Worm (Caenorhabditis elegans) whole organism, late embryonic: ENCODE data around the gene Y25C1A.6.

Experiments used
- C38D4.7 ChIP-seq: fragments of 200-800 bp; sonication (Bioruptor generic); optimal IDR thresholded peaks from 2 replicates; lab custom pipeline; 2018; ENCODE audit warnings: mild to moderate bottlenecking, missing genetic modification characterization, moderate library complexity, missing compliant biosample characterization
- K02D7.2 ChIP-seq: sonication (generic microtip); optimal IDR thresholded peaks from 2 replicates; lab custom pipeline; 2017; ENCODE audit warnings: mild to moderate bottlenecking, missing genetic modification characterization, missing compliant biosample characterization
- K09A11.1 ChIP-seq: sonication (generic microtip); optimal IDR thresholded peaks from 2 replicates; lab custom pipeline; 2017; ENCODE audit warnings: antibody characterized with exemption, mild to moderate bottlenecking, missing genetic modification characterization, missing compliant biosample characterization; ENCODE audit not compliant: insufficient read depth
- Y22D7AL.16 ChIP-seq: sonication (generic microtip); optimal IDR thresholded peaks from 2 replicates; lab custom pipeline; 2016; ENCODE audit warnings: missing genetic modification characterization, missing compliant biosample characterization
- ahr-1 ChIP-seq: sonication (generic microtip); optimal IDR thresholded peaks from 2 replicates; lab custom pipeline; 2016; ENCODE audit warnings: missing genetic modification characterization, missing compliant biosample characterization
- ceh-14 ChIP-seq: sonication (generic microtip); optimal IDR thresholded peaks from 2 replicates; lab custom pipeline; 2016; ENCODE audit warnings: missing genotype, missing genetic modification characterization, missing compliant biosample characterization
- ceh-19 ChIP-seq: fragments of 200-800 bp; sonication (Bioruptor generic); optimal IDR thresholded peaks from 2 replicates; lab custom pipeline; 2018; ENCODE audit warnings: mild to moderate bottlenecking, missing genetic modification characterization, missing compliant biosample characterization
- ceh-2 ChIP-seq: sonication (generic microtip); optimal IDR thresholded peaks from 2 replicates; lab custom pipeline; 2016; ENCODE audit warnings: missing genotype, missing genetic modification characterization, missing compliant biosample characterization
- ceh-24 ChIP-seq: sonication (generic microtip); optimal IDR thresholded peaks from 2 replicates; lab custom pipeline; 2016; ENCODE audit warnings: mild to moderate bottlenecking, missing genetic modification characterization, missing compliant biosample characterization
- ceh-30 ChIP-seq: fragments of 150-350 bp; optimal IDR thresholded peaks from 2 replicates; lab custom pipeline; 2014; ENCODE audit warnings: missing biosample characterization, missing genetic modification characterization
- ceh-45 ChIP-seq: fragments of 200-800 bp; sonication (Bioruptor generic); IDR thresholded peaks from 2 replicates; pipeline ENCODE4 v1.3.6; 2022; ENCODE audit warnings: missing genetic modification reagents, missing genetic modification characterization, missing compliant biosample characterization
- ceh-48 ChIP-seq: sonication (generic microtip); optimal IDR thresholded peaks from 2 replicates; lab custom pipeline; 2016; ENCODE audit warnings: missing genetic modification characterization, inconsistent platforms, missing compliant biosample characterization
- ceh-6 ChIP-seq: fragments of 200-800 bp; sonication (Bioruptor generic); optimal IDR thresholded peaks from 2 replicates; lab custom pipeline; 2018; ENCODE audit warnings: mild to moderate bottlenecking, missing genetic modification characterization, missing compliant biosample characterization
- che-1 ChIP-seq: sonication (generic microtip); optimal IDR thresholded peaks from 2 replicates; lab custom pipeline; 2016; ENCODE audit warnings: mild to moderate bottlenecking, missing genetic modification characterization, missing compliant biosample characterization
- dve-1 ChIP-seq: sonication (generic microtip); optimal IDR thresholded peaks from 2 replicates; lab custom pipeline; 2017; ENCODE audit warnings: antibody characterized with exemption, mild to moderate bottlenecking, missing genetic modification characterization, missing compliant biosample characterization
- elt-2 ChIP-seq: sonication (generic microtip); optimal IDR thresholded peaks from 2 replicates; lab custom pipeline; 2016; ENCODE audit warnings: missing genetic modification reagents, missing genetic modification characterization, missing compliant biosample characterization
- eyg-1 ChIP-seq: sonication (generic microtip); optimal IDR thresholded peaks from 2 replicates; lab custom pipeline; 2016; ENCODE audit warnings: missing genotype, missing genetic modification characterization, missing compliant biosample characterization
- fax-1 ChIP-seq: sonication (generic microtip); optimal IDR thresholded peaks from 2 replicates; lab custom pipeline; 2016; ENCODE audit warnings: missing genotype, missing genetic modification characterization, missing compliant biosample characterization
- fkh-10 ChIP-seq: fragments of 150-350 bp; optimal IDR thresholded peaks from 2 replicates; lab custom pipeline; 2014; ENCODE audit warnings: missing biosample characterization, missing genetic modification reagents, missing genetic modification characterization
- fkh-6 ChIP-seq: sonication (generic microtip); optimal IDR thresholded peaks from 2 replicates; lab custom pipeline; 2016; ENCODE audit warnings: missing genetic modification characterization, missing compliant biosample characterization
- gmeb-2 ChIP-seq: sonication (generic microtip); optimal IDR thresholded peaks from 2 replicates; lab custom pipeline; 2016; ENCODE audit warnings: missing genetic modification characterization, inconsistent platforms, missing compliant biosample characterization
- hlh-13 ChIP-seq: fragments of 200-800 bp; sonication (Bioruptor generic); optimal IDR thresholded peaks from 2 replicates; lab custom pipeline; 2018; ENCODE audit warnings: mild to moderate bottlenecking, missing genetic modification characterization, missing compliant biosample characterization
- hlh-15 ChIP-seq: sonication (generic microtip); optimal IDR thresholded peaks from 2 replicates; lab custom pipeline; 2016; ENCODE audit warnings: missing genetic modification characterization, missing compliant biosample characterization
- hlh-30 ChIP-seq: sonication (generic microtip); optimal IDR thresholded peaks from 2 replicates; lab custom pipeline; 2017; ENCODE audit warnings: antibody characterized with exemption, missing genetic modification characterization, missing compliant biosample characterization; ENCODE audit not compliant: insufficient read depth
- hlh-6 ChIP-seq: sonication (generic microtip); optimal IDR thresholded peaks from 2 replicates; lab custom pipeline; 2016; ENCODE audit warnings: missing genotype, missing genetic modification characterization, missing compliant biosample characterization
- hlh-8 ChIP-seq: sonication (generic microtip); optimal IDR thresholded peaks from 2 replicates; lab custom pipeline; 2016; ENCODE audit warnings: missing genotype, missing genetic modification characterization, missing compliant biosample characterization
- lim-6 ChIP-seq: sonication (generic microtip); optimal IDR thresholded peaks from 2 replicates; lab custom pipeline; 2016; ENCODE audit warnings: missing genetic modification characterization, missing compliant biosample characterization
- lin-11 ChIP-seq: fragments of 200-800 bp; sonication (Bioruptor generic); optimal IDR thresholded peaks from 2 replicates; lab custom pipeline; 2018; ENCODE audit warnings: mild to moderate bottlenecking, missing genetic modification characterization, missing compliant biosample characterization
- madf-2 ChIP-seq: sonication (generic microtip); optimal IDR thresholded peaks from 2 replicates; lab custom pipeline; 2017; ENCODE audit warnings: missing genetic modification characterization, missing compliant biosample characterization
- mec-3 ChIP-seq: sonication (generic microtip); optimal IDR thresholded peaks from 2 replicates; lab custom pipeline; 2016; ENCODE audit warnings: borderline replicate concordance, missing genetic modification characterization, missing compliant biosample characterization
- nhr-11 ChIP-seq: fragments of 150-350 bp; optimal IDR thresholded peaks from 2 replicates; lab custom pipeline; 2014; ENCODE audit warnings: missing biosample characterization, missing genetic modification characterization
- odd-2 ChIP-seq: sonication (generic microtip); optimal IDR thresholded peaks from 2 replicates; lab custom pipeline; 2017; ENCODE audit warnings: antibody characterized with exemption, mild to moderate bottlenecking, missing genetic modification characterization, missing compliant biosample characterization
- pag-3 ChIP-seq: sonication (generic microtip); optimal IDR thresholded peaks from 2 replicates; lab custom pipeline; 2016; ENCODE audit warnings: missing compliant biosample characterization, missing genetic modification characterization, borderline replicate concordance
- pax-1 ChIP-seq: fragments of 150-350 bp; optimal IDR thresholded peaks from 2 replicates; lab custom pipeline; 2014; ENCODE audit warnings: missing biosample characterization, missing genetic modification characterization
- pha-4 ChIP-seq: fragments of 150-350 bp; optimal IDR thresholded peaks from 2 replicates; lab custom pipeline; 2018; ENCODE audit warnings: missing biosample characterization, missing genetic modification reagents, missing genetic modification characterization
- rnt-1 ChIP-seq: sonication (generic microtip); optimal IDR thresholded peaks from 2 replicates; lab custom pipeline; 2016; ENCODE audit warnings: missing genetic modification characterization, missing compliant biosample characterization
- sox-4 ChIP-seq: sonication (generic microtip); optimal IDR thresholded peaks from 2 replicates; lab custom pipeline; 2017; ENCODE audit warnings: mild to moderate bottlenecking, missing genetic modification characterization, inconsistent platforms, missing compliant biosample characterization
- syd-9 ChIP-seq: sonication (generic microtip); optimal IDR thresholded peaks from 2 replicates; lab custom pipeline; 2016; ENCODE audit warnings: mild to moderate bottlenecking, missing genetic modification characterization, moderate library complexity, missing compliant biosample characterization
- tbx-7 ChIP-seq: sonication (generic microtip); optimal IDR thresholded peaks from 2 replicates; lab custom pipeline; 2016; ENCODE audit warnings: missing genotype, missing genetic modification characterization, missing compliant biosample characterization
- unc-3 ChIP-seq, 2 experiments: fragments of 200-800 bp in 1 of 2; sonication (Bioruptor generic) in 1 of 2; sonication (generic microtip) in 1 of 2; conservative IDR thresholded peaks in 1 of 2; optimal IDR thresholded peaks in 1 of 2; 2 replicates each; pipeline versions ENCODE4 v1.3.6 to Lab custom; 2016 to 2022; ENCODE audit warnings: missing compliant biosample characterization in 2 of 2, missing genetic modification characterization in 2 of 2, missing genetic modification reagents in 1 of 2
- unc-42 ChIP-seq: sonication (generic microtip); optimal IDR thresholded peaks from 2 replicates; lab custom pipeline; 2016; ENCODE audit warnings: missing genotype, missing genetic modification characterization, missing compliant biosample characterization
- unc-55 ChIP-seq: sonication (generic microtip); optimal IDR thresholded peaks from 2 replicates; lab custom pipeline; 2017; ENCODE audit warnings: missing biosample characterization, missing genetic modification reagents, missing genetic modification characterization
- unc-86 ChIP-seq: sonication (generic microtip); optimal IDR thresholded peaks from 2 replicates; lab custom pipeline; 2016; ENCODE audit warnings: missing genetic modification characterization, missing compliant biosample characterization
- ztf-16 ChIP-seq: sonication (generic microtip); optimal IDR thresholded peaks from 2 replicates; lab custom pipeline; 2017; ENCODE audit warnings: missing genetic modification characterization, missing compliant biosample characterization

Gene Y25C1A.6

ce11 chrII:3070182-3070581, 9.3 kb downstream of the Y25C1A.6 start:
- TF ChIP-seq mec-3 (tag; lab: Kevin White, UChicago) (no peak), lin-11 (tag; lab: Kevin White, UChicago) (no peak), ceh-6 (GFP tag; lab: Kevin White, UChicago) (no peak), fkh-10 (no peak), ceh-48 (peak; percentile 39)
- TF ChIP-seq, all 69 proteins: peak for 1

- TF ChIP-seq ceh-48 (no peak), K09A11.1 (tag; lab: Kevin White, UChicago) (no peak), hlh-8 (tag; lab: Kevin White, UChicago) (no peak), ahr-1 (tag; lab: Kevin White, UChicago) (no peak), syd-9 (no peak), fkh-6 (tag; lab: Kevin White, UChicago) (no peak), eyg-1 (no peak), pax-1 (tag; lab: Kevin White, UChicago) (no peak), hlh-15 (tag; lab: Kevin White, UChicago) (no peak), madf-2 (tag; lab: Kevin White, UChicago) (no peak), odd-2 (tag; lab: Kevin White, UChicago) (no peak), che-1 (no peak), elt-2 (tag; lab: Kevin White, UChicago) (no peak), unc-55 (no peak), Y22D7AL.16 (no peak), ceh-14 (tag; lab: Kevin White, UChicago) (no peak), ceh-19 (GFP tag; lab: Kevin White, UChicago) (no peak)
These were observed 10.3 kb downstream of the Y25C1A.6 start, which contains the start of gene Y25C1A.7 for ce11 chrII:3071012-3071749. Gene Y25C1A.7, minus strand, starts transcription at chrII:3071062.

- TF ChIP-seq odd-2 (tag; lab: Kevin White, UChicago) (no peak), unc-55 (peak; percentile 71), ceh-45 (GFP tag; lab: Robert Waterston, UW) (no peak), unc-42 (tag; lab: Kevin White, UChicago) (peak; percentile 80), unc-86 (tag; lab: Kevin White, UChicago) (peak; percentile 15), hlh-13 (no peak), ceh-30 (no peak), hlh-6 (tag; lab: Kevin White, UChicago) (no peak), hlh-15 (tag; lab: Kevin White, UChicago) (no peak), lim-6 (tag; lab: Kevin White, UChicago) (no peak), ahr-1 (tag; lab: Kevin White, UChicago) (no peak), ceh-24 (tag; lab: Kevin White, UChicago) (no peak), sox-4 (tag; lab: Kevin White, UChicago) (peak; percentile 53), syd-9 (no peak), ceh-14 (tag; lab: Kevin White, UChicago) (peak; percentile 38), K09A11.1 (tag; lab: Kevin White, UChicago) (no peak), eyg-1 (no peak), ztf-16 (tag; lab: Kevin White, UChicago) (no peak), mec-3 (tag; lab: Kevin White, UChicago) (no peak), pag-3 (tag; lab: Kevin White, UChicago) (no peak), pax-1 (tag; lab: Kevin White, UChicago) (no peak), dve-1 (tag; lab: Kevin White, UChicago) (no peak), hlh-30 (peak; percentile 82), nhr-11 (tag; lab: Kevin White, UChicago) (no peak), pha-4 (tag; lab: Kevin White, UChicago) (no peak), unc-3 (GFP tag; conservative IDR thresholded peaks at IDR 0.05; lab: Robert Waterston, UW) (peak; percentile 52; the same call in 1 of the 2 replicates), unc-3 (tag; optimal IDR thresholded peaks at IDR 0.05; lab: Kevin White, UChicago) (peak; percentile 38), madf-2 (tag; lab: Kevin White, UChicago) (no peak), C38D4.7 (peak; percentile 20), ceh-6 (GFP tag; lab: Kevin White, UChicago) (peak; percentile 38), rnt-1 (tag; lab: Kevin White, UChicago) (peak; percentile 59), tbx-7 (tag; lab: Kevin White, UChicago) (no peak), gmeb-2 (no peak), elt-2 (tag; lab: Kevin White, UChicago) (peak; percentile 69), K02D7.2 (tag; lab: Kevin White, UChicago) (no peak), Y22D7AL.16 (no peak), fax-1 (tag; lab: Kevin White, UChicago) (no peak), ceh-2 (tag; lab: Kevin White, UChicago) (peak; percentile 34)
These were observed 16.0 kb downstream of the Y25C1A.6 start, which contains the start of gene Y25C1A.8 for ce11 chrII:3076915-3077314. Gene Y25C1A.8, minus strand, starts transcription at chrII:3076959.
